1 worm cellular context compared by ENCODE assay signal in the genomic region with DNA sequence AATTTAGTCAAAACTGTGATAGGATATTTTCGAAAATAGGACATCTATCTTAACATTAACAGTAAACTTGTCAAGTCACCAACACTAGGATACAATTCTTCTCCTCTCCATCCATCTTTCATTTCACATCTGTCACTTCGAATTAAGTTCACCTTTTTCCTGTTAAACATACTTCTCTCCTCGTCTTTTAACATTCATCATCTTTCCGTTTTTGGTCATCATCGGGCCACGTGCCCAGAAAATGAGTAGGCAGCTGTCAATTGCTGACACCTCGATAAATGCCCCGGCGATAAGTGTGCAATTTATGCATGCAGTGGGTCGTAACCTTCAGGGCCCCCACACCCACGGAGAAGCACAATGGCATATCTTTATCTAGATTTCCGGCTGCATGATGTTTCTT.
TF ChIP-seq lines count a peak whose summit lies in the region.

No protein-coding gene starts in this region.

TF ChIP-seq in whole organism, L1 larva, 84 proteins besides CTCF, POLR2A, EP300 and RAD21 (continued from another document):
- TF ChIP-seq snu-23 (GFP tag; optimal IDR thresholded peaks at IDR 0.05; lab: Kevin White, UChicago): peak; percentile 54
- no peak for TF ChIP-seq mep-1 (tag; optimal IDR thresholded peaks at IDR 0.05; lab: Kevin White, UChicago)
- no peak for TF ChIP-seq ceh-88 (GFP tag; IDR thresholded peaks at IDR 0.05; lab: Robert Waterston, UW)
- no peak for TF ChIP-seq elt-2 (tag; optimal IDR thresholded peaks at IDR 0.05; lab: Kevin White, UChicago)
- no peak for TF ChIP-seq sup-37 (GFP tag; optimal IDR thresholded peaks at IDR 0.05; lab: Kevin White, UChicago)
- no peak for TF ChIP-seq sox-4 (tag; optimal IDR thresholded peaks at IDR 0.05; lab: Kevin White, UChicago)
